Worm (Caenorhabditis elegans): ENCODE measurements around the gene lst-5.

DNA sequence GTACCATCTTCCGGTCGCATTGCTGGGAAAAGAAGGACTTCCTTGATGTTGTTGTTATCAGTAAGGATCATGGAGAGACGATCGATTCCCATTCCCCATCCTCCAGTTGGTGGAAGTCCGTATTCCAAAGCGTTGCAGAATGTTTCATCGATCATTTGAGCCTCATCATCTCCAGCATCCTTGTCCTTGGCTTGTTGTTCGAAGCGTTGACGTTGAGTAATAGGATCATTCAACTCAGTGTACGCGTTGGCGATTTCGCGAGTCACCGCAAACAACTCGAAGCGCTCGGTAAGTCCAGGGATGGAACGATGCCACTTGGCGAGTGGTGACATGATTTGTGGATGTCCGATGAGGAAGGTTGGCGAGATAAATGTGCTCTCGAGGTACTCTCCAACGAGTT, 47.7 kb downstream of the lst-5 start:
- TF ChIP-seq ama-1 (optimal IDR thresholded peaks at IDR 0.05): no peak
- no peak for TF ChIP-seq pes-1 (GFP tag; IDR thresholded peaks at IDR 0.05)
- no peak for TF ChIP-seq ets-7 (tag; optimal IDR thresholded peaks at IDR 0.05)

All from whole organism, early embryonic.